Fruit fly (Drosophila melanogaster) whole organism, embryonic: ENCODE results near the gene CG10011.
A peak's percentile ranks its signal among the peaks of the same experiment; 100 is the strongest.

Experiments used
- Abd-B ChIP-seq: fragments of 200-800 bp; sonication (Bioruptor generic); optimal IDR thresholded peaks from 2 replicates; lab custom pipeline; 2018; ENCODE audit warnings: missing biosample characterization, mild to moderate bottlenecking, missing genetic modification characterization, moderate library complexity
- Ada2b ChIP-seq: fragments of 200-800 bp; sonication (Bioruptor generic); IDR thresholded peaks from 2 replicates; pipeline ENCODE4 v1.3.6; 2022; ENCODE audit warnings: missing biosample characterization, missing genetic modification characterization
- B-H2 ChIP-seq: fragments of 200-800 bp; sonication (Bioruptor generic); optimal IDR thresholded peaks from 2 replicates; lab custom pipeline; 2018; ENCODE audit warnings: missing biosample characterization, mild to moderate bottlenecking, missing genetic modification characterization
- CG11456 ChIP-seq: fragments of 200-800 bp; sonication (Bioruptor generic); IDR thresholded peaks from 3 replicates; pipeline ENCODE4 v1.3.6; 2022; ENCODE audit warnings: missing biosample characterization, missing genetic modification characterization
- CG12104 ChIP-seq: fragments of 200-800 bp; sonication (Bioruptor generic); optimal IDR thresholded peaks from 3 replicates; lab custom pipeline; 2016; ENCODE audit warnings: missing biosample characterization, missing genetic modification characterization
- CG12155 ChIP-seq: fragments of 200-800 bp; sonication (Bioruptor generic); optimal IDR thresholded peaks from 3 replicates; lab custom pipeline; 2016; ENCODE audit warnings: missing biosample characterization, missing genetic modification characterization
- CG13775 ChIP-seq: fragments of 200-800 bp; sonication (Bioruptor generic); optimal IDR thresholded peaks from 3 replicates; lab custom pipeline; 2017; ENCODE audit warnings: missing biosample characterization, mild to moderate bottlenecking, missing genetic modification characterization
- CG14014 ChIP-seq: fragments of 200-800 bp; sonication (Bioruptor generic); IDR thresholded peaks from 2 replicates; pipeline ENCODE4 v1.3.6; 2022; ENCODE audit warnings: missing biosample characterization, missing genetic modification characterization
- CG14710 ChIP-seq: fragments of 200-800 bp; sonication (Bioruptor generic); optimal IDR thresholded peaks from 3 replicates; lab custom pipeline; 2019; ENCODE audit warnings: missing biosample characterization, mild to moderate bottlenecking, missing genetic modification characterization, moderate library complexity
- CG1529 ChIP-seq: fragments of 200-800 bp; sonication (Bioruptor generic); optimal IDR thresholded peaks from 3 replicates; lab custom pipeline; 2018; ENCODE audit warnings: missing biosample characterization, missing genetic modification characterization
- CG15514 ChIP-seq: fragments of 200-800 bp; sonication (Bioruptor generic); optimal IDR thresholded peaks from 3 replicates; lab custom pipeline; 2017; ENCODE audit warnings: missing biosample characterization, missing genetic modification characterization, mild to moderate bottlenecking, moderate library complexity, missing genetic modification reagents
- CG15696 ChIP-seq: fragments of 200-800 bp; sonication (Bioruptor generic); optimal IDR thresholded peaks from 2 replicates; lab custom pipeline; 2019; ENCODE audit warnings: missing biosample characterization, mild to moderate bottlenecking, missing genetic modification characterization, moderate library complexity
- CG16815 ChIP-seq: fragments of 200-800 bp; sonication (Bioruptor generic); optimal IDR thresholded peaks from 3 replicates; lab custom pipeline; 2017; ENCODE audit warnings: missing biosample characterization, mild to moderate bottlenecking, missing genetic modification characterization
- CG2120 ChIP-seq: fragments of 200-800 bp; sonication (Bioruptor generic); optimal IDR thresholded peaks from 3 replicates; lab custom pipeline; 2016; ENCODE audit warnings: missing biosample characterization, missing genetic modification characterization
- CG2678 ChIP-seq: fragments of 200-800 bp; sonication (Bioruptor generic); optimal IDR thresholded peaks from 3 replicates; lab custom pipeline; 2019; ENCODE audit warnings: missing biosample characterization, mild to moderate bottlenecking, missing genetic modification characterization, moderate library complexity
- CG30020 ChIP-seq: fragments of 200-800 bp; optimal IDR thresholded peaks from 2 replicates; lab custom pipeline; 2019; ENCODE audit warnings: missing biosample characterization, mild to moderate bottlenecking, missing genetic modification characterization, moderate library complexity
- CG5953 ChIP-seq: fragments of 200-800 bp; sonication (Bioruptor generic); IDR thresholded peaks from 2 replicates; pipeline ENCODE4 v1.3.6; 2022; ENCODE audit warnings: missing biosample characterization, missing genetic modification characterization
- CG6272 ChIP-seq: fragments of 200-800 bp; sonication (Bioruptor generic); IDR thresholded peaks from 2 replicates; pipeline ENCODE4 v1.3.6; 2022; ENCODE audit warnings: missing biosample characterization, missing genetic modification characterization
- CG6854 ChIP-seq: fragments of 200-800 bp; sonication (Bioruptor generic); optimal IDR thresholded peaks from 3 replicates; lab custom pipeline; 2017; ENCODE audit warnings: missing biosample characterization, mild to moderate bottlenecking, missing genetic modification characterization
- CG7987 ChIP-seq: fragments of 200-800 bp; sonication (Bioruptor generic); optimal IDR thresholded peaks from 2 replicates; lab custom pipeline; 2018; ENCODE audit warnings: missing biosample characterization, mild to moderate bottlenecking, missing genetic modification characterization, moderate library complexity
- CG8290 ChIP-seq, 3 experiments: fragments of 200-800 bp; sonication (Bioruptor generic); optimal IDR thresholded peaks; 2 replicates each; lab custom pipeline; 2016 to 2019; ENCODE audit warnings: missing biosample characterization in 3 of 3, missing genetic modification characterization in 3 of 3, mild to moderate bottlenecking in 2 of 3, moderate library complexity in 1 of 3
- CG8388 ChIP-seq: fragments of 200-800 bp; sonication (Bioruptor generic); optimal IDR thresholded peaks from 2 replicates; lab custom pipeline; 2019; ENCODE audit warnings: missing biosample characterization, mild to moderate bottlenecking, missing genetic modification characterization, moderate library complexity
- CG8944 ChIP-seq: fragments of 200-800 bp; sonication (Bioruptor generic); optimal IDR thresholded peaks from 3 replicates; lab custom pipeline; 2016; ENCODE audit warnings: missing biosample characterization, missing genetic modification characterization
- D ChIP-seq, 2 experiments: fragments of 200-800 bp in 1 of 2; fragments of >200 bp in 1 of 2; sonication (Bioruptor generic) in 1 of 2; optimal IDR thresholded peaks; 2 replicates in 1 of 2; 3 replicates in 1 of 2; lab custom pipeline; 2017; ENCODE audit warnings: mild to moderate bottlenecking in 1 of 2, missing biosample characterization in 1 of 2, missing genetic modification characterization in 1 of 2, missing genetic modification reagents in 1 of 2
- D19B ChIP-seq: fragments of 200-800 bp; sonication (Bioruptor generic); optimal IDR thresholded peaks from 2 replicates; lab custom pipeline; 2017; ENCODE audit warnings: missing biosample characterization, mild to moderate bottlenecking, missing genetic modification characterization
- Dek ChIP-seq: fragments of 200-800 bp; sonication (Bioruptor generic); optimal IDR thresholded peaks from 3 replicates; lab custom pipeline; 2019; ENCODE audit warnings: missing biosample characterization, mild to moderate bottlenecking, missing genetic modification characterization, moderate library complexity
- Hr3 ChIP-seq: fragments of 200-800 bp; sonication (Bioruptor generic); optimal IDR thresholded peaks from 3 replicates; lab custom pipeline; 2016; ENCODE audit warnings: missing biosample characterization, missing genetic modification characterization
- Jarid2 ChIP-seq: fragments of 200-800 bp; sonication (Bioruptor generic); optimal IDR thresholded peaks from 3 replicates; lab custom pipeline; 2017; ENCODE audit warnings: mild to moderate bottlenecking, missing biosample characterization, missing genetic modification reagents, missing genetic modification characterization
- MESR4 ChIP-seq: fragments of 200-800 bp; sonication (Bioruptor generic); optimal IDR thresholded peaks from 2 replicates; lab custom pipeline; 2018; ENCODE audit warnings: missing biosample characterization, mild to moderate bottlenecking, missing genetic modification characterization, moderate library complexity
- Med ChIP-seq: fragments of 200-800 bp; sonication (Bioruptor generic); peaks from one replicate; lab custom pipeline; 2016; ENCODE audit warnings: missing biosample characterization, missing genetic modification characterization, mild to moderate bottlenecking, inconsistent platforms, moderate library complexity
- NC2β ChIP-seq: fragments of 200-800 bp; sonication (Bioruptor generic); optimal IDR thresholded peaks from 2 replicates; lab custom pipeline; 2016; ENCODE audit warnings: missing biosample characterization, missing genetic modification characterization
- Pdp1 ChIP-seq, 2 experiments: fragments of 200-800 bp; sonication (Bioruptor generic); optimal IDR thresholded peaks; 3 replicates each; lab custom pipeline; 2016; ENCODE audit warnings: missing biosample characterization in 2 of 2, missing genetic modification characterization in 2 of 2, mild to moderate bottlenecking in 1 of 2, moderate library complexity in 1 of 2
- Sin3A ChIP-seq: fragments of >200 bp; optimal IDR thresholded peaks from 2 replicates; lab custom pipeline; 2018
- Stat92E ChIP-seq, 3 experiments: fragments of >200 bp in 2 of 3; fragments of 200-800 bp in 1 of 3; sonication (Bioruptor generic) in 1 of 3; optimal IDR thresholded peaks; 2 replicates each; lab custom pipeline; 2017 to 2019; ENCODE audit warnings: missing biosample characterization in 3 of 3, missing genetic modification characterization in 3 of 3, mild to moderate bottlenecking in 1 of 3, moderate library complexity in 1 of 3
- Vsx1 ChIP-seq: fragments of 200-800 bp; sonication (Bioruptor generic); optimal IDR thresholded peaks from 2 replicates; lab custom pipeline; 2017; ENCODE audit warnings: missing biosample characterization, mild to moderate bottlenecking, missing genetic modification characterization, missing genetic modification reagents
- bowl ChIP-seq: fragments of 200-800 bp; sonication (Bioruptor generic); IDR thresholded peaks from 2 replicates; pipeline ENCODE4 v1.3.6; 2022; ENCODE audit warnings: missing biosample characterization, missing genetic modification characterization
- dimm ChIP-seq: fragments of 200-800 bp; sonication (Bioruptor generic); IDR thresholded peaks from 2 replicates; pipeline ENCODE4 v1.3.6; 2022; ENCODE audit warnings: missing biosample characterization, missing genetic modification characterization
- fd96Cb ChIP-seq: fragments of 200-800 bp; sonication (Bioruptor generic); optimal IDR thresholded peaks from 2 replicates; lab custom pipeline; 2018; ENCODE audit warnings: missing biosample characterization, mild to moderate bottlenecking, missing genetic modification characterization, moderate library complexity
- fu2 ChIP-seq: fragments of 200-800 bp; sonication (Bioruptor generic); optimal IDR thresholded peaks from 2 replicates; lab custom pipeline; 2016; ENCODE audit warnings: missing biosample characterization, missing genetic modification characterization
- lmd ChIP-seq: fragments of 200-800 bp; sonication (Bioruptor generic); IDR thresholded peaks from 2 replicates; pipeline ENCODE4 v1.3.6; 2022; ENCODE audit warnings: missing biosample characterization, missing genetic modification characterization
- row ChIP-seq: fragments of 200-800 bp; sonication (Bioruptor generic); IDR thresholded peaks from 3 replicates; pipeline ENCODE4 v1.3.6; 2022; ENCODE audit warnings: missing biosample characterization, missing genetic modification characterization
- scrt ChIP-seq: fragments of 200-800 bp; sonication (Bioruptor generic); optimal IDR thresholded peaks from 2 replicates; lab custom pipeline; 2018; ENCODE audit warnings: missing biosample characterization, mild to moderate bottlenecking, missing genetic modification characterization, moderate library complexity
- shn ChIP-seq: fragments of 200-800 bp; sonication (Bioruptor generic); optimal IDR thresholded peaks from 3 replicates; lab custom pipeline; 2016; ENCODE audit warnings: missing biosample characterization, missing genetic modification characterization
- sisA ChIP-seq: fragments of 200-800 bp; sonication (Bioruptor generic); IDR thresholded peaks from 2 replicates; pipeline ENCODE4 v1.3.6; 2022; ENCODE audit warnings: missing biosample characterization, missing genetic modification characterization
- tx ChIP-seq: fragments of 200-800 bp; sonication (Bioruptor generic); optimal IDR thresholded peaks from 2 replicates; lab custom pipeline; 2016; ENCODE audit warnings: missing biosample characterization, missing genetic modification characterization
- unc-4 ChIP-seq: fragments of 200-800 bp; sonication (Bioruptor generic); IDR thresholded peaks from 2 replicates; pipeline ENCODE4 v1.3.6; 2022; ENCODE audit warnings: missing biosample characterization, missing genetic modification characterization; ENCODE audit not compliant: partially characterized antibody
- vfl ChIP-seq: fragments of 200-800 bp; sonication (Bioruptor generic); optimal IDR thresholded peaks from 2 replicates; lab custom pipeline; 2016; ENCODE audit warnings: missing biosample characterization, missing genetic modification characterization

Gene CG10011

dm6 chr3R:28599238-28600127 lies 35.4 kb downstream of the CG10011 start, which contains the start of the genes Noa36 and Hrb98DE (continued):
- TF ChIP-seq D (optimal IDR thresholded peaks at IDR 0.05; lab: Kevin White, UChicago), result no peak
- no peak for TF ChIP-seq D (GFP tag; optimal IDR thresholded peaks at IDR 0.05; lab: Kevin White, UChicago)
- TF ChIP-seq CG5953, result 0 out of 2 replicates have a peak, but pooled peaks have one; percentile 7
- TF ChIP-seq Med (GFP tag; lab: Kevin White, UChicago), result peak; percentile 29
- TF ChIP-seq sisA, result peak; percentile 49; the same call in 1 of the 2 replicates
- TF ChIP-seq bowl (GFP tag; lab: Robert Waterston, UW), result no peak
- peak; percentile 8 for TF ChIP-seq B-H2
- TF ChIP-seq Abd-B (GFP tag; lab: Kevin White, UChicago), result peak; percentile 74
- TF ChIP-seq vfl (GFP tag; lab: Kevin White, UChicago), result no peak
- TF ChIP-seq CG8944, result peak; percentile 14
- TF ChIP-seq CG1529 (GFP tag; lab: Kevin White, UChicago), result no peak
- peak; percentile 46 for TF ChIP-seq Sin3A (lab: Kevin White, UChicago)
- peak; percentile 38 for TF ChIP-seq Dek (tag; lab: Kevin White, UChicago)
- 0 out of 2 replicates have a peak, but pooled peaks have one; percentile 8 for TF ChIP-seq CG6272 (GFP tag; lab: Robert Waterston, UW)
- peak; percentile 20 for TF ChIP-seq shn (GFP tag; lab: Kevin White, UChicago)
- TF ChIP-seq CG6854 (GFP tag; lab: Kevin White, UChicago), result peak; percentile 0
- TF ChIP-seq Ada2b (GFP tag; lab: Robert Waterston, UW), result 0 out of 2 replicates have a peak, but pooled peaks have one; percentile 16
- TF ChIP-seq fu2 (GFP tag; lab: Kevin White, UChicago), result peak; percentile 36
- TF ChIP-seq CG12104 (GFP tag; lab: Kevin White, UChicago), result peak; percentile 30
- no peak for TF ChIP-seq dimm (GFP tag; lab: Robert Waterston, UW)
- TF ChIP-seq NC2β (GFP tag; lab: Kevin White, UChicago), result no peak
- no peak for TF ChIP-seq CG8290 (GFP tag; optimal IDR thresholded peaks at IDR 0.05; lab: Kevin White, UChicago)
- peak in 1 of 2 experiments; percentile 5 for TF ChIP-seq CG8290 (tag; optimal IDR thresholded peaks at IDR 0.05; lab: Kevin White, UChicago)
- peak; percentile 60 for TF ChIP-seq CG14710 (tag; lab: Kevin White, UChicago)
- peak; percentile 27 for TF ChIP-seq CG13775 (GFP tag; lab: Kevin White, UChicago)
- TF ChIP-seq CG30020 (tag; lab: Kevin White, UChicago), result peak; percentile 86
- TF ChIP-seq unc-4 (GFP tag; lab: Robert Waterston, UW), result no peak
- TF ChIP-seq CG15696 (tag; lab: Kevin White, UChicago), result peak; percentile 33
- TF ChIP-seq tx (GFP tag; lab: Kevin White, UChicago), result no peak
- no peak for TF ChIP-seq scrt (GFP tag; lab: Kevin White, UChicago)
- TF ChIP-seq Vsx1 (GFP tag; lab: Kevin White, UChicago), result peak; percentile 16
- peak; percentile 15 for TF ChIP-seq D19B
- peak; percentile 36 for TF ChIP-seq fd96Cb (tag; lab: Kevin White, UChicago)
- TF ChIP-seq CG2678 (tag; lab: Kevin White, UChicago), result peak; percentile 43
- no peak for TF ChIP-seq CG8388 (GFP tag; lab: Kevin White, UChicago)
- no peak for TF ChIP-seq CG7987 (GFP tag; lab: Kevin White, UChicago)
- peak; percentile 68 for TF ChIP-seq CG2120 (GFP tag; lab: Kevin White, UChicago)
- TF ChIP-seq CG15514 (GFP tag; lab: Kevin White, UChicago), result peak; percentile 32
- TF ChIP-seq Stat92E (GFP tag; optimal IDR thresholded peaks at IDR 0.05; lab: Kevin White, UChicago), result peak in 1 of 3 experiments; percentile 69
- TF ChIP-seq CG12155 (GFP tag; lab: Kevin White, UChicago), result peak; percentile 26
- peak; percentile 46 for TF ChIP-seq CG16815
- TF ChIP-seq Pdp1 (GFP tag; optimal IDR thresholded peaks at IDR 0.05; lab: Kevin White, UChicago), result peak; percentile 26 to 41
- 0 out of 2 replicates have a peak, but pooled peaks have one; percentile 20 for TF ChIP-seq CG14014 (GFP tag; lab: Robert Waterston, UW)
- TF ChIP-seq Jarid2, result peak; percentile 63
- peak; percentile 77 for TF ChIP-seq row (GFP tag; lab: Robert Waterston, UW)
- peak; percentile 83 for TF ChIP-seq Hr3 (GFP tag; lab: Kevin White, UChicago)
- peak; percentile 53; the same call in 1 of the 2 replicates for TF ChIP-seq lmd
- peak; percentile 26 for TF ChIP-seq MESR4
- TF ChIP-seq CG11456 (GFP tag; lab: Robert Waterston, UW), result peak; percentile 83
